Fruit fly (Drosophila melanogaster) whole organism, embryonic: ENCODE results near the gene Art3.

Experiments
- Antp ChIP-seq: fragments of 200-800 bp; sonication (Bioruptor generic); optimal IDR thresholded peaks from 3 replicates; lab custom pipeline; 2016; ENCODE audit warnings: missing biosample characterization, missing genetic modification characterization
- CG10366 ChIP-seq: fragments of 200-800 bp; sonication (Bioruptor generic); IDR thresholded peaks from 2 replicates; pipeline ENCODE4 v1.3.6; 2022; ENCODE audit warnings: missing biosample characterization, missing genetic modification characterization
- CG10543 ChIP-seq: fragments of 200-800 bp; sonication (Bioruptor generic); optimal IDR thresholded peaks from 3 replicates; lab custom pipeline; 2017; ENCODE audit warnings: missing biosample characterization, mild to moderate bottlenecking, missing genetic modification characterization, moderate library complexity
- CG10959 ChIP-seq: fragments of 200-800 bp; sonication (Bioruptor generic); IDR thresholded peaks from 2 replicates; pipeline ENCODE4 v1.3.6; 2022; ENCODE audit warnings: missing biosample characterization, missing genetic modification characterization
- CG12071 ChIP-seq: fragments of 200-800 bp; sonication (Bioruptor generic); optimal IDR thresholded peaks from 3 replicates; lab custom pipeline; 2018; ENCODE audit warnings: missing biosample characterization, mild to moderate bottlenecking, missing genetic modification characterization
- CG13775 ChIP-seq: fragments of 200-800 bp; sonication (Bioruptor generic); optimal IDR thresholded peaks from 3 replicates; lab custom pipeline; 2017; ENCODE audit warnings: missing biosample characterization, mild to moderate bottlenecking, missing genetic modification characterization
- CG15479 ChIP-seq: fragments of 200-800 bp; sonication (Bioruptor generic); optimal IDR thresholded peaks from 3 replicates; lab custom pipeline; 2019; ENCODE audit warnings: missing biosample characterization, mild to moderate bottlenecking, missing genetic modification characterization, moderate library complexity
- CG17328 ChIP-seq: fragments of 200-800 bp; sonication (Bioruptor generic); IDR thresholded peaks from 2 replicates; pipeline ENCODE4 v1.3.6; 2022; ENCODE audit warnings: missing biosample characterization, missing genetic modification characterization
- CG1792 ChIP-seq: fragments of 200-800 bp; sonication (Bioruptor generic); optimal IDR thresholded peaks from 2 replicates; lab custom pipeline; 2016; ENCODE audit warnings: missing biosample characterization, missing genetic modification characterization
- CG3065 ChIP-seq: fragments of 200-800 bp; sonication (Bioruptor generic); optimal IDR thresholded peaks from 2 replicates; lab custom pipeline; 2016; ENCODE audit warnings: missing biosample characterization, missing genetic modification characterization
- CG3281 ChIP-seq: fragments of 200-800 bp; sonication (Bioruptor generic); optimal IDR thresholded peaks from 3 replicates; lab custom pipeline; 2017; ENCODE audit warnings: missing biosample characterization, mild to moderate bottlenecking, missing genetic modification characterization
- CG3995 ChIP-seq: fragments of 200-800 bp; sonication (Bioruptor generic); optimal IDR thresholded peaks from 3 replicates; lab custom pipeline; 2016; ENCODE audit warnings: missing biosample characterization, missing genetic modification characterization
- CG6854 ChIP-seq: fragments of 200-800 bp; sonication (Bioruptor generic); optimal IDR thresholded peaks from 3 replicates; lab custom pipeline; 2017; ENCODE audit warnings: missing biosample characterization, mild to moderate bottlenecking, missing genetic modification characterization
- CG7357 ChIP-seq: fragments of 200-800 bp; sonication (Bioruptor generic); IDR thresholded peaks from 3 replicates; pipeline ENCODE4 v1.3.6; 2022; ENCODE audit warnings: missing biosample characterization, missing genetic modification characterization
- CG8089 ChIP-seq: fragments of 200-800 bp; sonication (Bioruptor generic); optimal IDR thresholded peaks from 3 replicates; lab custom pipeline; 2016; ENCODE audit warnings: missing biosample characterization, missing genetic modification characterization
- CG9817 ChIP-seq: fragments of 200-800 bp; sonication (Bioruptor generic); optimal IDR thresholded peaks from 2 replicates; lab custom pipeline; 2018; ENCODE audit warnings: missing biosample characterization, mild to moderate bottlenecking, missing genetic modification characterization, moderate library complexity
- CG9932 ChIP-seq: fragments of 200-800 bp; sonication (Bioruptor generic); IDR thresholded peaks from 2 replicates; pipeline ENCODE4 v1.3.6; 2022; ENCODE audit warnings: missing biosample characterization, missing genetic modification characterization
- Dad ChIP-seq: fragments of 200-800 bp; sonication (Bioruptor generic); optimal IDR thresholded peaks from 3 replicates; lab custom pipeline; 2016; ENCODE audit warnings: missing biosample characterization, missing genetic modification characterization
- Dip3 ChIP-seq: fragments of 200-800 bp; sonication (Bioruptor generic); optimal IDR thresholded peaks from 3 replicates; lab custom pipeline; 2016; ENCODE audit warnings: missing biosample characterization, missing genetic modification characterization
- Gug ChIP-seq: fragments of 200-800 bp; sonication (Bioruptor generic); IDR thresholded peaks from 4 replicates; pipeline ENCODE4 v1.3.6; 2022; ENCODE audit warnings: missing biosample characterization, missing genetic modification characterization
- H2.0 ChIP-seq: fragments of 200-800 bp; sonication (Bioruptor generic); IDR thresholded peaks from 2 replicates; pipeline ENCODE4 v1.3.6; 2022; ENCODE audit warnings: missing biosample characterization, missing genetic modification characterization
- Hand ChIP-seq: fragments of 200-800 bp; sonication (Bioruptor generic); optimal IDR thresholded peaks from 2 replicates; lab custom pipeline; 2017; ENCODE audit warnings: mild to moderate bottlenecking, missing biosample characterization, missing genetic modification reagents, missing genetic modification characterization
- MBD-R2 ChIP-seq: fragments of 200-800 bp; sonication (Bioruptor generic); IDR thresholded peaks from 2 replicates; pipeline ENCODE4 v1.3.6; 2022; ENCODE audit warnings: missing biosample characterization, missing genetic modification characterization
- MESR4 ChIP-seq: fragments of 200-800 bp; sonication (Bioruptor generic); optimal IDR thresholded peaks from 2 replicates; lab custom pipeline; 2018; ENCODE audit warnings: missing biosample characterization, mild to moderate bottlenecking, missing genetic modification characterization, moderate library complexity
- MTF-1 ChIP-seq: fragments of 200-800 bp; sonication (Bioruptor generic); optimal IDR thresholded peaks from 2 replicates; lab custom pipeline; 2018; ENCODE audit warnings: missing biosample characterization, mild to moderate bottlenecking, missing genetic modification characterization, borderline replicate concordance
- NfI ChIP-seq: fragments of 200-800 bp; sonication (Bioruptor generic); optimal IDR thresholded peaks from 3 replicates; lab custom pipeline; 2018; ENCODE audit warnings: missing biosample characterization, mild to moderate bottlenecking, missing genetic modification characterization, moderate library complexity
- Sry-δ ChIP-seq: fragments of 200-800 bp; sonication (Bioruptor generic); optimal IDR thresholded peaks from 2 replicates; lab custom pipeline; 2016; ENCODE audit warnings: missing biosample characterization, missing genetic modification characterization
- Taf1 ChIP-seq: fragments of 200-800 bp; sonication (Bioruptor generic); IDR thresholded peaks from 2 replicates; pipeline ENCODE4 v1.3.6; 2022; ENCODE audit warnings: missing biosample characterization, missing genetic modification characterization
- ac ChIP-seq: fragments of 200-800 bp; sonication (Bioruptor generic); optimal IDR thresholded peaks from 3 replicates; lab custom pipeline; 2017; ENCODE audit warnings: missing biosample characterization, mild to moderate bottlenecking, missing genetic modification characterization
- aop ChIP-seq: fragments of 200-800 bp; sonication (Bioruptor generic); IDR thresholded peaks from 2 replicates; pipeline ENCODE4 v1.3.6; 2022; ENCODE audit warnings: missing biosample characterization, missing genetic modification characterization
- ara ChIP-seq: fragments of 200-800 bp; sonication (Bioruptor generic); IDR thresholded peaks from 2 replicates; pipeline ENCODE4 v1.3.6; 2022; ENCODE audit warnings: missing biosample characterization, missing genetic modification characterization
- bcd ChIP-seq: fragments of 200-800 bp; sonication (Bioruptor generic); optimal IDR thresholded peaks from 2 replicates; lab custom pipeline; 2017; ENCODE audit warnings: missing biosample characterization, mild to moderate bottlenecking, missing genetic modification characterization
- br ChIP-seq: fragments of >200 bp; optimal IDR thresholded peaks from 2 replicates; lab custom pipeline; 2017
- cato ChIP-seq: fragments of 200-800 bp; sonication (Bioruptor generic); optimal IDR thresholded peaks from 2 replicates; lab custom pipeline; 2016; ENCODE audit warnings: missing biosample characterization, missing genetic modification characterization, borderline replicate concordance
- ci ChIP-seq: fragments of 200-800 bp; sonication (Bioruptor generic); IDR thresholded peaks from 3 replicates; pipeline ENCODE4 v1.3.6; 2022; ENCODE audit warnings: missing biosample characterization, missing genetic modification characterization
- dmrt99B ChIP-seq: fragments of 200-800 bp; sonication (Bioruptor generic); optimal IDR thresholded peaks from 2 replicates; lab custom pipeline; 2018; ENCODE audit warnings: missing biosample characterization, mild to moderate bottlenecking, missing genetic modification characterization, moderate library complexity
- gsb ChIP-seq: fragments of 200-800 bp; sonication (Bioruptor generic); IDR thresholded peaks from 2 replicates; pipeline ENCODE4 v1.3.6; 2022; ENCODE audit warnings: missing biosample characterization, missing genetic modification characterization
- inv ChIP-seq: fragments of 200-800 bp; sonication (Bioruptor generic); IDR thresholded peaks from 2 replicates; pipeline ENCODE4 v1.3.6; 2022; ENCODE audit warnings: missing biosample characterization, missing genetic modification characterization; ENCODE audit not compliant: partially characterized antibody
- jigr1 ChIP-seq: fragments of 200-800 bp; sonication (Bioruptor generic); IDR thresholded peaks from 3 replicates; pipeline ENCODE4 v1.3.6; 2022; ENCODE audit warnings: missing biosample characterization, missing genetic modification characterization
- jing ChIP-seq: fragments of 200-800 bp; sonication (Bioruptor generic); optimal IDR thresholded peaks from 2 replicates; lab custom pipeline; 2018; ENCODE audit warnings: missing biosample characterization, mild to moderate bottlenecking, missing genetic modification characterization
- klu ChIP-seq: fragments of 200-800 bp; sonication (Bioruptor generic); IDR thresholded peaks from 2 replicates; pipeline ENCODE4 v1.3.6; 2022; ENCODE audit warnings: missing biosample characterization, missing genetic modification characterization
- lab ChIP-seq: fragments of 200-800 bp; sonication (Bioruptor generic); optimal IDR thresholded peaks from 3 replicates; lab custom pipeline; 2017; ENCODE audit warnings: missing biosample characterization, missing genetic modification characterization, mild to moderate bottlenecking, moderate library complexity, missing genetic modification reagents
- oc ChIP-seq: fragments of 200-800 bp; sonication (Bioruptor generic); optimal IDR thresholded peaks from 2 replicates; lab custom pipeline; 2018; ENCODE audit warnings: missing biosample characterization, mild to moderate bottlenecking, missing genetic modification characterization, moderate library complexity
- pita ChIP-seq: fragments of 200-800 bp; sonication (Bioruptor generic); optimal IDR thresholded peaks from 2 replicates; lab custom pipeline; 2017; ENCODE audit warnings: missing biosample characterization, mild to moderate bottlenecking, missing genetic modification characterization
- row ChIP-seq: fragments of 200-800 bp; sonication (Bioruptor generic); IDR thresholded peaks from 3 replicates; pipeline ENCODE4 v1.3.6; 2022; ENCODE audit warnings: missing biosample characterization, missing genetic modification characterization
- shn ChIP-seq: fragments of 200-800 bp; sonication (Bioruptor generic); optimal IDR thresholded peaks from 3 replicates; lab custom pipeline; 2016; ENCODE audit warnings: missing biosample characterization, missing genetic modification characterization
- slp2 ChIP-seq: fragments of 200-800 bp; sonication (Bioruptor generic); optimal IDR thresholded peaks from 2 replicates; lab custom pipeline; 2016; ENCODE audit warnings: missing biosample characterization, missing genetic modification characterization
- tio ChIP-seq: fragments of 200-800 bp; sonication (Bioruptor generic); optimal IDR thresholded peaks from 2 replicates; lab custom pipeline; 2017; ENCODE audit warnings: missing biosample characterization, missing genetic modification characterization, inconsistent platforms
- tx ChIP-seq: fragments of 200-800 bp; sonication (Bioruptor generic); optimal IDR thresholded peaks from 2 replicates; lab custom pipeline; 2016; ENCODE audit warnings: missing biosample characterization, missing genetic modification characterization
- vnd ChIP-seq: fragments of 200-800 bp; sonication (Bioruptor generic); IDR thresholded peaks from 3 replicates; pipeline ENCODE4 v1.3.6; 2022; ENCODE audit warnings: missing biosample characterization, missing genetic modification characterization; ENCODE audit not compliant: partially characterized antibody

Gene Art3

dm6 chr3R:15218824-15219576, 10.2 kb downstream of the Art3 start, which contains the start of the genes SIDL and CG12241 (continued):
- TF ChIP-seq Gug (peak; percentile 93; the same call in 3 of the 4 replicates), CG3281 (GFP tag; lab: Kevin White, UChicago) (peak; percentile 83), CG10543 (GFP tag; lab: Kevin White, UChicago) (peak; percentile 2), ara (GFP tag; lab: Robert Waterston, UW) (peak; percentile 90), shn (GFP tag; lab: Kevin White, UChicago) (peak; percentile 21), CG8089 (GFP tag; lab: Kevin White, UChicago) (no peak), tx (GFP tag; lab: Kevin White, UChicago) (peak; percentile 25), br (lab: Kevin White, UChicago) (no peak), CG9817 (tag; lab: Kevin White, UChicago) (peak; percentile 71), tio (GFP tag; lab: Kevin White, UChicago) (no peak), bcd (peak; percentile 87), aop (GFP tag; lab: Robert Waterston, UW) (no peak), CG17328 (GFP tag; lab: Robert Waterston, UW) (no peak), CG7357 (peak; percentile 89), inv (GFP tag; lab: Robert Waterston, UW) (no peak), CG1792 (GFP tag; lab: Kevin White, UChicago) (peak; percentile 71), dmrt99B (tag; lab: Kevin White, UChicago) (no peak), ci (GFP tag; lab: Robert Waterston, UW) (no peak), CG15479 (GFP tag; lab: Kevin White, UChicago) (peak; percentile 25), CG10959 (GFP tag; lab: Robert Waterston, UW) (peak; percentile 63), Antp (peak; percentile 74), jigr1 (GFP tag; lab: Robert Waterston, UW) (peak; percentile 88), lab (GFP tag; lab: Kevin White, UChicago) (no peak), Taf1 (GFP tag; lab: Robert Waterston, UW) (peak; percentile 93), pita (GFP tag; lab: Kevin White, UChicago) (no peak), MTF-1 (GFP tag; lab: Kevin White, UChicago) (peak; percentile 32), CG9932 (GFP tag; lab: Robert Waterston, UW) (peak; percentile 75), vnd (no peak), ac (GFP tag; lab: Kevin White, UChicago) (no peak), Dad (GFP tag; lab: Kevin White, UChicago) (peak; percentile 78), CG13775 (GFP tag; lab: Kevin White, UChicago) (peak; percentile 76), row (GFP tag; lab: Robert Waterston, UW) (peak; percentile 76), oc (tag; lab: Kevin White, UChicago) (no peak), jing (GFP tag; lab: Kevin White, UChicago) (no peak), gsb (peak; percentile 82), Sry-δ (GFP tag; lab: Kevin White, UChicago) (peak; percentile 66), slp2 (GFP tag; lab: Kevin White, UChicago) (peak; percentile 45), CG3065 (GFP tag; lab: Kevin White, UChicago) (peak; percentile 67), Hand (GFP tag; lab: Kevin White, UChicago) (no peak), CG3995 (GFP tag; lab: Kevin White, UChicago) (peak; percentile 58), CG10366 (GFP tag; lab: Robert Waterston, UW) (peak; percentile 24; the same call in 1 of the 2 replicates), H2.0 (0 out of 2 replicates have a peak, but pooled peaks have one; percentile 13), NfI (peak; percentile 38), MBD-R2 (GFP tag; lab: Robert Waterston, UW) (peak; percentile 92), MESR4 (GFP tag; lab: Kevin White, UChicago) (peak; percentile 66), Dip3 (GFP tag; lab: Kevin White, UChicago) (peak; percentile 74), cato (GFP tag; lab: Kevin White, UChicago) (peak; percentile 17), CG6854 (GFP tag; lab: Kevin White, UChicago) (peak; percentile 78), klu (GFP tag; lab: Robert Waterston, UW) (peak; percentile 89), CG12071 (GFP tag; lab: Kevin White, UChicago) (no peak)
